Worm (Caenorhabditis elegans) whole organism, early embryonic: ENCODE data around the gene F26D11.13.

Experiments
- B0310.2 ChIP-seq: sonication (generic microtip); optimal IDR thresholded peaks from 2 replicates; lab custom pipeline; 2016; ENCODE audit warnings: mild to moderate bottlenecking, missing genetic modification characterization, missing compliant biosample characterization
- F13C5.2 ChIP-seq: sonication (generic microtip); optimal IDR thresholded peaks from 2 replicates; lab custom pipeline; 2017; ENCODE audit warnings: mild to moderate bottlenecking, missing genetic modification characterization, inconsistent platforms, missing compliant biosample characterization
- aly-1 ChIP-seq: sonication (generic microtip); optimal IDR thresholded peaks from 2 replicates; lab custom pipeline; 2016; ENCODE audit warnings: missing genetic modification characterization, missing compliant biosample characterization
- ama-1 ChIP-seq: fragments of 150-350 bp; optimal IDR thresholded peaks from 2 replicates; lab custom pipeline; 2014
- ceh-13 ChIP-seq: fragments of 200-800 bp; sonication (Bioruptor generic); optimal IDR thresholded peaks from 2 replicates; lab custom pipeline; 2018; ENCODE audit warnings: mild to moderate bottlenecking, missing genetic modification characterization, missing compliant biosample characterization
- ceh-36 ChIP-seq: sonication (generic microtip); optimal IDR thresholded peaks from 2 replicates; lab custom pipeline; 2016; ENCODE audit warnings: missing genetic modification characterization, inconsistent platforms, missing compliant biosample characterization
- ets-7 ChIP-seq: sonication (generic microtip); optimal IDR thresholded peaks from 2 replicates; lab custom pipeline; 2016; ENCODE audit warnings: missing genotype, missing genetic modification characterization, missing compliant biosample characterization
- flt-1 ChIP-seq: fragments of 200-800 bp; sonication (Bioruptor generic); IDR thresholded peaks from 2 replicates; pipeline ENCODE4 v1.3.6; 2022; ENCODE audit warnings: missing genetic modification characterization, missing compliant biosample characterization
- hmbx-1 ChIP-seq: sonication (generic microtip); optimal IDR thresholded peaks from 2 replicates; lab custom pipeline; 2016; ENCODE audit warnings: mild to moderate bottlenecking, missing genetic modification characterization, missing compliant biosample characterization
- hmg-4 ChIP-seq: fragments of 200-800 bp; sonication (Bioruptor generic); optimal IDR thresholded peaks from 2 replicates; lab custom pipeline; 2018; ENCODE audit warnings: mild to moderate bottlenecking, missing genetic modification characterization, missing compliant biosample characterization
- hnd-1 ChIP-seq: sonication (generic microtip); optimal IDR thresholded peaks from 2 replicates; lab custom pipeline; 2016; ENCODE audit warnings: missing genetic modification characterization, missing compliant biosample characterization
- pes-1 ChIP-seq: fragments of 200-800 bp; sonication (Bioruptor generic); IDR thresholded peaks from 2 replicates; pipeline ENCODE4 v1.3.6; 2022; ENCODE audit warnings: missing genetic modification reagents, missing genetic modification characterization, missing compliant biosample characterization
- scrt-1 ChIP-seq: fragments of 200-800 bp; sonication (Bioruptor generic); IDR thresholded peaks from 2 replicates; pipeline ENCODE4 v1.3.6; 2022; ENCODE audit warnings: missing genetic modification characterization, missing compliant biosample characterization
- sea-1 ChIP-seq: fragments of 200-800 bp; sonication (Bioruptor generic); conservative IDR thresholded peaks from 2 replicates; pipeline ENCODE4 v1.3.6; 2022; ENCODE audit warnings: missing genetic modification characterization, missing compliant biosample characterization
- tbx-11 ChIP-seq: fragments of 200-800 bp; sonication (Bioruptor generic); IDR thresholded peaks from 2 replicates; pipeline ENCODE4 v1.3.6; 2022; ENCODE audit warnings: missing genetic modification characterization, missing compliant biosample characterization
- tbx-37 ChIP-seq: fragments of 200-800 bp; sonication (Bioruptor generic); conservative IDR thresholded peaks from 2 replicates; pipeline ENCODE4 v1.3.6; 2022; ENCODE audit warnings: missing genetic modification reagents, missing genetic modification characterization, missing compliant biosample characterization
- tra-4 ChIP-seq: sonication (generic microtip); optimal IDR thresholded peaks from 2 replicates; lab custom pipeline; 2017; ENCODE audit warnings: missing genetic modification characterization, missing compliant biosample characterization

F26D11.13 gene

ce11 chrV:7937152-7937551, 17.3 kb downstream of the F26D11.13 start, which contains the start of gene srsx-3:
Gene srsx-3 (minus strand): TSS chrV:7937252.
- TF ChIP-seq hnd-1 (no peak), ets-7 (no peak), ceh-13 (GFP tag; lab: Kevin White, UChicago) (no peak), aly-1 (tag; lab: Kevin White, UChicago) (no peak), flt-1 (GFP tag; lab: Robert Waterston, UW) (no peak), scrt-1 (GFP tag; lab: Robert Waterston, UW) (no peak), pes-1 (GFP tag; lab: Robert Waterston, UW) (no peak), F13C5.2 (tag; lab: Kevin White, UChicago) (no peak), tbx-11 (GFP tag; lab: Robert Waterston, UW) (no peak)

ce11 chrV:7932998-7933397, 21.5 kb downstream of the F26D11.13 start, which contains the start of gene ncx-10:
Gene ncx-10 (minus strand): TSS chrV:7933098.
- TF ChIP-seq ceh-13 (GFP tag; lab: Kevin White, UChicago) (no peak), hnd-1 (no peak), ama-1 (lab: Kevin White, UChicago) (no peak), scrt-1 (GFP tag; lab: Robert Waterston, UW) (no peak)

ce11 chrV:7928660-7929059, 25.8 kb downstream of the F26D11.13 start, which contains the start of gene srsx-5:
Gene srsx-5 (plus strand): TSS chrV:7928960.
- TF ChIP-seq F13C5.2 (tag; lab: Kevin White, UChicago) (no peak), B0310.2 (tag; lab: Kevin White, UChicago) (no peak), tbx-11 (GFP tag; lab: Robert Waterston, UW) (no peak), tbx-37 (GFP tag; lab: Robert Waterston, UW) (no peak), tra-4 (tag; lab: Kevin White, UChicago) (no peak)

ce11 chrV:7926784-7927183, 27.7 kb downstream of the F26D11.13 start, which contains the start of gene srsx-6:
Gene srsx-6 (plus strand): TSS chrV:7927084.
- TF ChIP-seq hmg-4 (GFP tag; lab: Kevin White, UChicago) (no peak), ceh-13 (GFP tag; lab: Kevin White, UChicago) (no peak), tbx-11 (GFP tag; lab: Robert Waterston, UW) (no peak), hnd-1 (no peak), F13C5.2 (tag; lab: Kevin White, UChicago) (no peak), ets-7 (no peak), hmbx-1 (tag; lab: Kevin White, UChicago) (no peak), aly-1 (tag; lab: Kevin White, UChicago) (no peak), ceh-36 (tag; lab: Kevin White, UChicago) (no peak), flt-1 (GFP tag; lab: Robert Waterston, UW) (no peak), B0310.2 (tag; lab: Kevin White, UChicago) (no peak), tbx-37 (GFP tag; lab: Robert Waterston, UW) (no peak), scrt-1 (GFP tag; lab: Robert Waterston, UW) (no peak), ama-1 (lab: Kevin White, UChicago) (no peak), sea-1 (GFP tag; lab: Robert Waterston, UW) (no peak), pes-1 (GFP tag; lab: Robert Waterston, UW) (no peak), tra-4 (tag; lab: Kevin White, UChicago) (no peak)

ce11 chrV:7925483-7925882, 29.0 kb downstream of the F26D11.13 start, which contains the start of gene srsx-7:
Gene srsx-7 (plus strand): TSS chrV:7925783.
- no peak for TF ChIP-seq hmg-4 (GFP tag; lab: Kevin White, UChicago)
- no peak for TF ChIP-seq tbx-11 (GFP tag; lab: Robert Waterston, UW)

- TF ChIP-seq scrt-1 (GFP tag; lab: Robert Waterston, UW), result no peak
- TF ChIP-seq ceh-36 (tag; lab: Kevin White, UChicago), result no peak
- TF ChIP-seq sea-1 (GFP tag; lab: Robert Waterston, UW), result no peak
- no peak for TF ChIP-seq tbx-37 (GFP tag; lab: Robert Waterston, UW)
- TF ChIP-seq hmbx-1 (tag; lab: Kevin White, UChicago), result no peak
- no peak for TF ChIP-seq F13C5.2 (tag; lab: Kevin White, UChicago)
- no peak for TF ChIP-seq ceh-13 (GFP tag; lab: Kevin White, UChicago)
- no peak for TF ChIP-seq tra-4 (tag; lab: Kevin White, UChicago)
- no peak for TF ChIP-seq ets-7
- no peak for TF ChIP-seq tbx-11 (GFP tag; lab: Robert Waterston, UW)
- TF ChIP-seq flt-1 (GFP tag; lab: Robert Waterston, UW), result no peak
- no peak for TF ChIP-seq pes-1 (GFP tag; lab: Robert Waterston, UW)
- no peak for TF ChIP-seq hnd-1
- TF ChIP-seq ama-1 (lab: Kevin White, UChicago), result no peak
Measured at ce11 chrV:7908431-7908830, 46.0 kb downstream of the F26D11.13 start.

ce11 chrV:7904389-7904788, 50.1 kb downstream of the F26D11.13 start:
- TF ChIP-seq sea-1 (GFP tag; lab: Robert Waterston, UW), result no peak
- TF ChIP-seq ets-7, result no peak
- TF ChIP-seq flt-1 (GFP tag; lab: Robert Waterston, UW), result no peak
- TF ChIP-seq aly-1 (tag; lab: Kevin White, UChicago), result no peak
- no peak for TF ChIP-seq tbx-11 (GFP tag; lab: Robert Waterston, UW)
- no peak for TF ChIP-seq hnd-1
- no peak for TF ChIP-seq ama-1 (lab: Kevin White, UChicago)
- TF ChIP-seq tra-4 (tag; lab: Kevin White, UChicago), result no peak
- no peak for TF ChIP-seq ceh-13 (GFP tag; lab: Kevin White, UChicago)
- no peak for TF ChIP-seq scrt-1 (GFP tag; lab: Robert Waterston, UW)
- no peak for TF ChIP-seq tbx-37 (GFP tag; lab: Robert Waterston, UW)
- no peak for TF ChIP-seq pes-1 (GFP tag; lab: Robert Waterston, UW)
